Worm (Caenorhabditis elegans) whole organism, mixed stage, embryonic: ENCODE measurements around the gene T08A11.1.
A peak's percentile ranks its signal among the peaks of the same experiment; 100 is the strongest.

Experiments
- M03D4.4 ChIP-seq: sonication (generic microtip); optimal IDR thresholded peaks from 2 replicates; lab custom pipeline; 2017; ENCODE audit warnings: mild to moderate bottlenecking, missing genetic modification characterization, missing compliant biosample characterization
- bed-3 ChIP-seq: fragments of 200-800 bp; sonication (Bioruptor generic); optimal IDR thresholded peaks from 3 replicates; lab custom pipeline; 2018; ENCODE audit warnings: mild to moderate bottlenecking, missing genetic modification characterization, moderate library complexity, missing compliant biosample characterization
- blmp-1 ChIP-seq: fragments of 150-350 bp; optimal IDR thresholded peaks from 2 replicates; lab custom pipeline; 2014; ENCODE audit warnings: missing biosample characterization, missing genetic modification characterization
- ceh-39 ChIP-seq: fragments of 150-350 bp; optimal IDR thresholded peaks from 2 replicates; lab custom pipeline; 2014; ENCODE audit warnings: missing biosample characterization, missing genetic modification characterization
- ceh-43 ChIP-seq: fragments of 200-800 bp; sonication (Bioruptor generic); optimal IDR thresholded peaks from 2 replicates; lab custom pipeline; 2018; ENCODE audit warnings: mild to moderate bottlenecking, missing genetic modification characterization, moderate library complexity, missing compliant biosample characterization
- ceh-83 ChIP-seq: fragments of 200-800 bp; sonication (Bioruptor generic); optimal IDR thresholded peaks from 2 replicates; lab custom pipeline; 2018; ENCODE audit warnings: mild to moderate bottlenecking, missing genetic modification characterization, missing compliant biosample characterization
- ces-1 ChIP-seq: fragments of 150-350 bp; optimal IDR thresholded peaks from 2 replicates; lab custom pipeline; 2014; ENCODE audit warnings: missing biosample characterization, missing genetic modification reagents, missing genetic modification characterization
- cnd-1 ChIP-seq: fragments of 200-800 bp; sonication (Bioruptor generic); optimal IDR thresholded peaks from 2 replicates; lab custom pipeline; 2018; ENCODE audit warnings: mild to moderate bottlenecking, missing genetic modification characterization, missing compliant biosample characterization
- drap-1 ChIP-seq: fragments of 200-800 bp; sonication (Bioruptor generic); optimal IDR thresholded peaks from 3 replicates; lab custom pipeline; 2018; ENCODE audit warnings: mild to moderate bottlenecking, missing genetic modification characterization, missing compliant biosample characterization
- elt-1 ChIP-seq: sonication (generic microtip); optimal IDR thresholded peaks from 2 replicates; lab custom pipeline; 2017; ENCODE audit warnings: missing genetic modification characterization, mild to moderate bottlenecking, missing compliant biosample characterization, antibody characterized with exemption, moderate library complexity, borderline replicate concordance; ENCODE audit not compliant: insufficient read depth
- elt-3 ChIP-seq: fragments of 150-350 bp; optimal IDR thresholded peaks from 2 replicates; lab custom pipeline; 2014; ENCODE audit warnings: missing biosample characterization, missing genetic modification characterization
- flh-1 ChIP-seq: fragments of 200-800 bp; sonication (Bioruptor generic); optimal IDR thresholded peaks from 2 replicates; lab custom pipeline; 2018; ENCODE audit warnings: mild to moderate bottlenecking, missing genetic modification characterization, moderate library complexity, missing compliant biosample characterization
- ham-2 ChIP-seq: fragments of 200-800 bp; sonication (Bioruptor generic); optimal IDR thresholded peaks from 2 replicates; lab custom pipeline; 2018; ENCODE audit warnings: mild to moderate bottlenecking, missing genetic modification characterization, missing compliant biosample characterization
- hlh-1 ChIP-seq: fragments of 150-350 bp; optimal IDR thresholded peaks from 2 replicates; lab custom pipeline; 2014; ENCODE audit warnings: missing biosample characterization, missing genetic modification reagents, missing genetic modification characterization
- lin-13 ChIP-seq: fragments of 150-350 bp; optimal IDR thresholded peaks from 2 replicates; lab custom pipeline; 2014; ENCODE audit warnings: missing biosample characterization, missing genetic modification characterization
- lin-32 ChIP-seq: fragments of 200-800 bp; sonication (Bioruptor generic); optimal IDR thresholded peaks from 2 replicates; lab custom pipeline; 2018; ENCODE audit warnings: mild to moderate bottlenecking, missing genetic modification characterization, missing compliant biosample characterization
- lsy-2 ChIP-seq: fragments of 150-350 bp; optimal IDR thresholded peaks from 2 replicates; lab custom pipeline; 2014; ENCODE audit warnings: missing biosample characterization, missing genetic modification characterization
- mab-5 ChIP-seq: fragments of 150-350 bp; optimal IDR thresholded peaks from 2 replicates; lab custom pipeline; 2014; ENCODE audit warnings: missing biosample characterization, missing genetic modification characterization
- mep-1 ChIP-seq: fragments of 150-350 bp; optimal IDR thresholded peaks from 2 replicates; lab custom pipeline; 2017; ENCODE audit warnings: missing biosample characterization, missing genetic modification reagents, missing genetic modification characterization, inconsistent platforms
- mls-2 ChIP-seq: sonication (generic microtip); optimal IDR thresholded peaks from 2 replicates; lab custom pipeline; 2016; ENCODE audit warnings: mild to moderate bottlenecking, missing genetic modification characterization, moderate library complexity, missing compliant biosample characterization
- nhr-12 ChIP-seq: fragments of 150-350 bp; optimal IDR thresholded peaks from 2 replicates; lab custom pipeline; 2014; ENCODE audit warnings: missing biosample characterization, missing genetic modification characterization
- nhr-2 ChIP-seq: fragments of 150-350 bp; optimal IDR thresholded peaks from 2 replicates; lab custom pipeline; 2014; ENCODE audit warnings: missing biosample characterization, missing genetic modification characterization
- nhr-237 ChIP-seq: fragments of 150-350 bp; optimal IDR thresholded peaks from 2 replicates; lab custom pipeline; 2014; ENCODE audit warnings: missing biosample characterization, missing genetic modification characterization
- nhr-28 ChIP-seq: fragments of 150-350 bp; optimal IDR thresholded peaks from 2 replicates; lab custom pipeline; 2014; ENCODE audit warnings: missing biosample characterization, missing genetic modification characterization
- nhr-76 ChIP-seq: sonication (generic microtip); optimal IDR thresholded peaks from 2 replicates; lab custom pipeline; 2017; ENCODE audit warnings: missing biosample characterization, missing genetic modification characterization
- pha-4 ChIP-seq: fragments of 150-350 bp; optimal IDR thresholded peaks from 2 replicates; lab custom pipeline; 2018; ENCODE audit warnings: missing biosample characterization, missing genetic modification reagents, missing genetic modification characterization
- sem-2 ChIP-seq: fragments of 200-800 bp; sonication (Bioruptor generic); optimal IDR thresholded peaks from 2 replicates; lab custom pipeline; 2018; ENCODE audit warnings: mild to moderate bottlenecking, missing genetic modification characterization, missing compliant biosample characterization
- snpc-4 ChIP-seq: fragments of 150-350 bp; optimal IDR thresholded peaks from 2 replicates; lab custom pipeline; 2014; ENCODE audit warnings: missing biosample characterization, missing genetic modification characterization
- sptf-1 ChIP-seq: sonication (generic microtip); optimal IDR thresholded peaks from 2 replicates; lab custom pipeline; 2017; ENCODE audit warnings: mild to moderate bottlenecking, missing genetic modification characterization, moderate library complexity, missing compliant biosample characterization
- tbx-8 ChIP-seq: fragments of 200-800 bp; sonication (Bioruptor generic); optimal IDR thresholded peaks from 2 replicates; lab custom pipeline; 2018; ENCODE audit warnings: mild to moderate bottlenecking, missing genetic modification characterization, moderate library complexity, missing compliant biosample characterization
- unc-120 ChIP-seq: sonication (generic microtip); optimal IDR thresholded peaks from 2 replicates; lab custom pipeline; 2017; ENCODE audit warnings: missing genetic modification characterization, missing compliant biosample characterization; ENCODE audit not compliant: poor library complexity, severe bottlenecking
- unc-39 ChIP-seq: fragments of 150-350 bp; optimal IDR thresholded peaks from 2 replicates; lab custom pipeline; 2014; ENCODE audit warnings: missing biosample characterization, missing genetic modification characterization
- unc-62 ChIP-seq: fragments of 150-350 bp; optimal IDR thresholded peaks from 2 replicates; lab custom pipeline; 2014; ENCODE audit warnings: missing biosample characterization, missing genetic modification reagents, missing genetic modification characterization
- zip-8 ChIP-seq: fragments of 150-350 bp; optimal IDR thresholded peaks from 2 replicates; lab custom pipeline; 2014; ENCODE audit warnings: missing biosample characterization, missing genetic modification characterization
- ztf-11 ChIP-seq: fragments of 150-350 bp; optimal IDR thresholded peaks from 2 replicates; lab custom pipeline; 2014; ENCODE audit warnings: missing biosample characterization, missing genetic modification characterization

Gene T08A11.1

DNA sequence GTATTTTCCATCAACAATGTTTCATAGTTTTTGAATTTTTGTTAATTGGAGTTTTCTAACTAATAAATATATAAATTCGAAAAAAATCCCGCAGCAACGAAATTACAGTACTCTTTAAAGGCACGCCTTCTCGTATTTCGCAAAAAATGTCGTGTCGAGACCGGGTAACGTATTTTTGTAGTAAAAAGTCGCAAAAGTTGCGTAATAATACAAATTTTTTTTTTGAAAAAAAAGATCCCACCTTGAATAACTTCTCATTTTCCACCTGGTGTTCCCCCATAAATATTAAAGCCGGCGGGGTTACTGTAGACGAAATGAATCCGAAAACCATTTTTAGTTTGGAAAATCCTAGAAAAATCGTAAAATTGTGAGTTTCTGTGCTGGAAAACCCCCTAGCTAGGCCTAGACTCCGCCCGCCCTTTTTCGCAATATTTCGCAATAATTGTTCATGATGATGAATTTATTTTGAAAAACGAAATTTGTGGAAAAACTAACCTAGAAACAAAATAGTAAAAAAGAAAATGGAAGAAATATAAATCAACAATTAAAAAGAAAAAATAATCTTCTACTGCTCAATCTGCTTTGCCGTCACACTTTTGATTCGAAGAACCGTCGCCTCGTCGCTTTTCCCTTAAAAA lies 20.6 kb downstream of the T08A11.1 start, which contains the start of gene F43C1.7:
F43C1.7 (minus strand) TSS at position 351 of the 638 bp plus-strand sequence.
- TF ChIP-seq sem-2 (GFP tag; lab: Kevin White, UChicago) (no peak), zip-8 (tag; lab: Kevin White, UChicago) (peak; percentile 60)

- TF ChIP-seq sptf-1: no peak
- peak; percentile 54 for TF ChIP-seq elt-1 (tag; lab: Kevin White, UChicago)
Measured at ce11 chrIII:4241181-4241580, 21.8 kb downstream of the T08A11.1 start.

- TF ChIP-seq unc-120 (tag; lab: Kevin White, UChicago) (no peak), mep-1 (tag; lab: Kevin White, UChicago) (no peak), zip-8 (tag; lab: Kevin White, UChicago) (no peak), mls-2 (tag; lab: Kevin White, UChicago) (no peak), flh-1 (no peak), ceh-43 (no peak), ces-1 (GFP tag; lab: Kevin White, UChicago) (no peak), tbx-8 (GFP tag; lab: Kevin White, UChicago) (no peak)
Measured at ce11 chrIII:4240126-4240525, 22.8 kb downstream of the T08A11.1 start.

DNA sequence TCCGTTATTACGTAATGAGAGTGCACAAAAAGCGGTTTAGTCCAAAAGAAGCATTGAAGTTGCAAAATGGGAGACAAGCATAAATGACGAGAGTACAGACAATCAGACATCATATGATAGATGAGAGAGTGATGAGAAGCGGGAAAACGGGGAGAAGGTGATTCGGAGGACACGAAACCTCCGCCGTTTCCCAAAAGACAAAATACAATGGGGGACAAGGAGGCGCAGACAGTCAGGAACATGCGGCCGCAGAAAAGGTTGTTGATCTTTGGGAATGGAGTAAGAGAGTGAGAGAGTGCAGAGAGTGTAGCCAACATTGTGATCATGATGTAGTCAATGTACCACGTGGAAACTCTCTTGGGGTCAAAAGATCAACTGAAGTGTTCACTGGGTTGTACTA lies 25.3 kb downstream of the T08A11.1 start:
- TF ChIP-seq M03D4.4 (no peak), unc-39 (tag; lab: Kevin White, UChicago) (no peak), ceh-43 (no peak), bed-3 (GFP tag; lab: Kevin White, UChicago) (no peak), sem-2 (GFP tag; lab: Kevin White, UChicago) (no peak), ces-1 (GFP tag; lab: Kevin White, UChicago) (peak; percentile 59), ztf-11 (peak; percentile 27), ceh-39 (tag; lab: Kevin White, UChicago) (no peak), ceh-83 (GFP tag; lab: Kevin White, UChicago) (no peak), hlh-1 (tag; lab: Kevin White, UChicago) (peak; percentile 40), unc-62 (GFP tag; lab: Kevin White, UChicago) (peak; percentile 84), zip-8 (tag; lab: Kevin White, UChicago) (peak; percentile 59), lin-13 (tag; lab: Kevin White, UChicago) (peak; percentile 35), mep-1 (tag; lab: Kevin White, UChicago) (peak; percentile 57), nhr-28 (peak; percentile 76), pha-4 (tag; lab: Kevin White, UChicago) (peak; percentile 92), elt-1 (tag; lab: Kevin White, UChicago) (peak; percentile 57), sptf-1 (peak; percentile 37), elt-3 (tag; lab: Kevin White, UChicago) (no peak), drap-1 (GFP tag; lab: Kevin White, UChicago) (peak; percentile 25), ham-2 (peak; percentile 77), nhr-237 (peak; percentile 85), blmp-1 (tag; lab: Kevin White, UChicago) (no peak), snpc-4 (no peak), nhr-12 (tag; lab: Kevin White, UChicago) (peak; percentile 94), nhr-76 (no peak), cnd-1 (tag; lab: Kevin White, UChicago) (no peak), lin-32 (GFP tag; lab: Kevin White, UChicago) (no peak), mab-5 (tag; lab: Kevin White, UChicago) (no peak), nhr-2 (tag; lab: Kevin White, UChicago) (no peak), tbx-8 (GFP tag; lab: Kevin White, UChicago) (no peak), flh-1 (no peak), unc-120 (tag; lab: Kevin White, UChicago) (peak; percentile 96), lsy-2 (peak; percentile 25), mls-2 (tag; lab: Kevin White, UChicago) (peak; percentile 30)
- TF ChIP-seq, all 35 proteins: peak for 18
